Worm (Caenorhabditis elegans): ENCODE results near the gene irld-26.

- no peak for TF ChIP-seq snpc-4 (tag; optimal IDR thresholded peaks at IDR 0.05)
- TF ChIP-seq elt-3 (tag; optimal IDR thresholded peaks at IDR 0.05) = no peak
- no peak for TF ChIP-seq hlh-1 (tag; optimal IDR thresholded peaks at IDR 0.05)
- no peak for TF ChIP-seq mab-5 (tag; optimal IDR thresholded peaks at IDR 0.05)
- no peak for TF ChIP-seq nhr-28 (tag; optimal IDR thresholded peaks at IDR 0.05)
- TF ChIP-seq elt-1 (tag; optimal IDR thresholded peaks at IDR 0.05; ENCODE audit: borderline replicate concordance, insufficient read depth) = no peak
- no peak for TF ChIP-seq blmp-1 (tag; optimal IDR thresholded peaks at IDR 0.05)
- no peak for TF ChIP-seq M03D4.4 (tag; optimal IDR thresholded peaks at IDR 0.05)
Measured at ce11 chrV:16253687-16254086, 48.7 kb downstream of the irld-26 start, which contains the start of gene gcy-20.

All from whole organism, mixed stage, embryonic.